Fruit fly (Drosophila melanogaster): ENCODE measurements around the gene mamo.

Gene mamo

DNA sequence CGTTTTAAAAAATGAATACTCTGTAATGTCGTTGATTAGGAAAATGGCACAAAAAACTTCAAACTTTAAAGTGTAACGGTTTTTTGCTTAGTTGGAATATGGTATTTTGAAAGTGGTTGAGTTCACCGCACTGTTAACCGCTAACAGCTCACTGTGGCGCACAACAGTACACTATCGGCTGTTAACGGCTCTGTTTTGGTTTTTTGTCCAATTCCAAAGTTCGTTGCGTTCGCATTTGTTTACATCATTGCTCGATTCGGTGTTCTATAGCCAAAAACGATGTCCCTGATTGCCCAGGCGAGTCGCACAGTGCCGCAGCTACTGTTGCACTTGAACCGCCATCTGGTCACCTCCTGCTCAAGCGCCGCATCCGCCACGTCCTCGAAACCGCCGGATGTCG, 178.8 kb downstream of the mamo start, which contains the start of gene CG11095 (continued):
- no peak for TF ChIP-seq CG9609 (GFP tag; optimal IDR thresholded peaks at IDR 0.05)
- no peak for TF ChIP-seq jing (GFP tag; optimal IDR thresholded peaks at IDR 0.05)
- TF ChIP-seq tll (GFP tag; optimal IDR thresholded peaks at IDR 0.05) = no peak
- TF ChIP-seq Bgb (GFP tag; IDR thresholded peaks at IDR 0.05; ENCODE audit: partially characterized antibody) = peak; percentile 64
- TF ChIP-seq CG4854 (GFP tag; optimal IDR thresholded peaks at IDR 0.05) = no peak
- no peak for TF ChIP-seq Poxn (GFP tag; IDR thresholded peaks at IDR 0.05)
- TF ChIP-seq ac (GFP tag; optimal IDR thresholded peaks at IDR 0.05) = no peak
- no peak for TF ChIP-seq Jarid2 (GFP tag; optimal IDR thresholded peaks at IDR 0.05)
- peak; percentile 51 for TF ChIP-seq vnd (GFP tag; IDR thresholded peaks at IDR 0.05; ENCODE audit: partially characterized antibody)
- no peak for TF ChIP-seq Hey (tag; optimal IDR thresholded peaks at IDR 0.05)
- no peak for TF ChIP-seq CG31365 (tag; optimal IDR thresholded peaks at IDR 0.05)
- TF ChIP-seq CG6254 (GFP tag; optimal IDR thresholded peaks at IDR 0.05) = no peak
- TF ChIP-seq bbx (GFP tag; IDR thresholded peaks at IDR 0.05; ENCODE audit: partially characterized antibody) = peak; percentile 35; the same call in 1 of the 2 replicates
- TF ChIP-seq CG7357 (GFP tag; IDR thresholded peaks at IDR 0.05) = peak; percentile 80
- TF ChIP-seq zen (tag; optimal IDR thresholded peaks at IDR 0.05) = no peak
- no peak for TF ChIP-seq pho (GFP tag; optimal IDR thresholded peaks at IDR 0.05)
- TF ChIP-seq dmrt99B (tag; optimal IDR thresholded peaks at IDR 0.05) = no peak
- no peak for TF ChIP-seq Dfd (GFP tag; optimal IDR thresholded peaks at IDR 0.05)
- no peak for TF ChIP-seq eve (GFP tag; optimal IDR thresholded peaks at IDR 0.05)
- TF ChIP-seq run (tag; optimal IDR thresholded peaks at IDR 0.05) = no peak
- no peak for TF ChIP-seq her (GFP tag; optimal IDR thresholded peaks at IDR 0.05)
- peak; percentile 48; the same call in 2 of the 3 replicates for TF ChIP-seq CG34224 (GFP tag; IDR thresholded peaks at IDR 0.05; ENCODE audit: partially characterized antibody)
- no peak for TF ChIP-seq CG6813 (GFP tag; optimal IDR thresholded peaks at IDR 0.05)
- TF ChIP-seq CG1603 (tag; optimal IDR thresholded peaks at IDR 0.05) = peak; percentile 51
- peak; percentile 80 for TF ChIP-seq ssp (GFP tag; IDR thresholded peaks at IDR 0.05)
- TF ChIP-seq CG10462 (GFP tag; optimal IDR thresholded peaks at IDR 0.05) = no peak
- TF ChIP-seq CG2199 (GFP tag; IDR thresholded peaks at IDR 0.05) = no peak
- no peak for TF ChIP-seq C15 (GFP tag; IDR thresholded peaks at IDR 0.05)
- no peak for TF ChIP-seq tna (GFP tag; IDR thresholded peaks at IDR 0.05; ENCODE audit: partially characterized antibody)
- no peak for TF ChIP-seq CG10267 (tag; optimal IDR thresholded peaks at IDR 0.05)
- no peak for TF ChIP-seq CG12236 (GFP tag; optimal IDR thresholded peaks at IDR 0.05)
- TF ChIP-seq Myb (GFP tag; optimal IDR thresholded peaks at IDR 0.05) = peak; percentile 91
- no peak for TF ChIP-seq Doc2 (GFP tag; IDR thresholded peaks at IDR 0.05)
- no peak for TF ChIP-seq CG1647 (GFP tag; optimal IDR thresholded peaks at IDR 0.05)
- TF ChIP-seq CG17612 (GFP tag; IDR thresholded peaks at IDR 0.05) = no peak
- peak; percentile 69 for TF ChIP-seq Dll (GFP tag; IDR thresholded peaks at IDR 0.05; ENCODE audit: partially characterized antibody)
- no peak for TF ChIP-seq kah (GFP tag; optimal IDR thresholded peaks at IDR 0.05)
- no peak for TF ChIP-seq bcd (GFP tag; optimal IDR thresholded peaks at IDR 0.05)
- peak; percentile 26; the same call in 1 of the 3 replicates for TF ChIP-seq Doc3 (GFP tag; IDR thresholded peaks at IDR 0.05; ENCODE audit: partially characterized antibody)
- TF ChIP-seq Hr3 (GFP tag; optimal IDR thresholded peaks at IDR 0.05) = no peak
- no peak for TF ChIP-seq danr (GFP tag; IDR thresholded peaks at IDR 0.05)
- peak; percentile 47 for TF ChIP-seq pzg (GFP tag; optimal IDR thresholded peaks at IDR 0.05)
- no peak for TF ChIP-seq disco-r (GFP tag; optimal IDR thresholded peaks at IDR 0.05)
- TF ChIP-seq CG12744 (GFP tag; optimal IDR thresholded peaks at IDR 0.05) = no peak
- TF ChIP-seq CG30020 (tag; optimal IDR thresholded peaks at IDR 0.05) = peak; percentile 40
- no peak for TF ChIP-seq bigmax (GFP tag; optimal IDR thresholded peaks at IDR 0.05)
- no peak for TF ChIP-seq CG30403 (GFP tag; optimal IDR thresholded peaks at IDR 0.05)
- no peak for TF ChIP-seq CG7928 (GFP tag; optimal IDR thresholded peaks at IDR 0.05)
- TF ChIP-seq Ets97D (GFP tag; optimal IDR thresholded peaks at IDR 0.05) = no peak
- no peak for TF ChIP-seq Dip2 (GFP tag; IDR thresholded peaks at IDR 0.05)
- TF ChIP-seq sim (GFP tag; IDR thresholded peaks at IDR 0.05) = no peak

Measured in whole organism, embryonic.